Worm (Caenorhabditis elegans) whole organism, late embryonic: Measurements from ENCODE around the gene col-40.

Experiments used
- che-1 ChIP-seq: sonication (generic microtip); optimal IDR thresholded peaks from 2 replicates; lab custom pipeline; 2016; ENCODE audit warnings: mild to moderate bottlenecking, missing genetic modification characterization, missing compliant biosample characterization
- ets-4 ChIP-seq: sonication (generic microtip); optimal IDR thresholded peaks from 2 replicates; lab custom pipeline; 2016; ENCODE audit warnings: missing genetic modification characterization, missing compliant biosample characterization
- hlh-13 ChIP-seq: fragments of 200-800 bp; sonication (Bioruptor generic); optimal IDR thresholded peaks from 2 replicates; lab custom pipeline; 2018; ENCODE audit warnings: mild to moderate bottlenecking, missing genetic modification characterization, missing compliant biosample characterization
- hlh-6 ChIP-seq: sonication (generic microtip); optimal IDR thresholded peaks from 2 replicates; lab custom pipeline; 2016; ENCODE audit warnings: missing genotype, missing genetic modification characterization, missing compliant biosample characterization
- nfya-1 ChIP-seq: sonication (generic microtip); optimal IDR thresholded peaks from 2 replicates; lab custom pipeline; 2017; ENCODE audit warnings: missing genetic modification characterization, mild to moderate bottlenecking, missing compliant biosample characterization, antibody characterized with exemption, moderate library complexity
- pax-1 ChIP-seq: fragments of 150-350 bp; optimal IDR thresholded peaks from 2 replicates; lab custom pipeline; 2014; ENCODE audit warnings: missing biosample characterization, missing genetic modification characterization
- pqm-1 ChIP-seq: sonication (generic microtip); optimal IDR thresholded peaks from 2 replicates; lab custom pipeline; 2016; ENCODE audit warnings: missing genetic modification characterization, missing compliant biosample characterization
- rnt-1 ChIP-seq: sonication (generic microtip); optimal IDR thresholded peaks from 2 replicates; lab custom pipeline; 2016; ENCODE audit warnings: missing genetic modification characterization, missing compliant biosample characterization
- sox-2 ChIP-seq: fragments of 200-800 bp; sonication (Bioruptor generic); IDR thresholded peaks from 2 replicates; pipeline ENCODE4 v1.3.6; 2022; ENCODE audit warnings: missing genetic modification reagents, missing genetic modification characterization, missing compliant biosample characterization

DNA sequence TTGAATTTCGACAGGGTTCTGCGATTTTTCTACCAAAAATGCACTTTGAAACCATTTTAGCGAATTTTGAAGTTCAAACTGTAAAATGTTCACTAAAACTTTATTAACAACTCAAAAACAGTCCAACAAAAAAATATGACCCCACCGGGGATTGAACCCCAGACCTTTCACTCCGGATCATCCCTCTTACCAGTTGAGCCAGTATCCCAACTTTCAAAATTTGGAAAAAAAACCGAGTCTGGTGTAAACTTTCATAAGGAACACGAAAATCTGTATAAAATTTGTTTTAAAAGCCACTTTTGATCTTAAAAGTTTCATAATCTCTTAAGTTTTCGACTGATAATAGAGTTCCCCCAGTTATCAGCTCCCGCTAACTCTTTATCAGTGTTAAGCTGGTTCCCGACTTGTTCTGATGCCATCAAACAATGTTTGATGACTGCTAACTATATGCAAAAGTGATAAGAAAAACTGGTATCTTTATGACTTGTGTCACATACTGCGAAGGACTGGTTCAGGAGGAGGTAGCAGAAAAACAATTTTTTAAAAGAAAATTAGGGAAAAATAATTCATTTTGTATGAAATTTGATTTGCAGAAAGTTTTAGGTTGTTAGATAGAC lies 3.2 kb downstream of the col-40 start:
- TF ChIP-seq pqm-1: peak; percentile 54
- no peak for TF ChIP-seq ets-4 (tag; lab: Kevin White, UChicago)
- no peak for TF ChIP-seq nfya-1
- TF ChIP-seq hlh-6 (tag; lab: Kevin White, UChicago): no peak
- no peak for TF ChIP-seq che-1 (tag; lab: Kevin White, UChicago)
- TF ChIP-seq hlh-13: no peak
- no peak for TF ChIP-seq pax-1
- no peak for TF ChIP-seq sox-2
- no peak for TF ChIP-seq rnt-1 (tag; lab: Kevin White, UChicago)
